Worm (Caenorhabditis elegans) whole organism, mixed stage, embryonic: ENCODE data around the gene mel-32.

Source experiments
- M03D4.4 ChIP-seq: sonication (generic microtip); optimal IDR thresholded peaks from 2 replicates; lab custom pipeline; 2017; ENCODE audit warnings: mild to moderate bottlenecking, missing genetic modification characterization, missing compliant biosample characterization
- bed-3 ChIP-seq: fragments of 200-800 bp; sonication (Bioruptor generic); optimal IDR thresholded peaks from 3 replicates; lab custom pipeline; 2018; ENCODE audit warnings: mild to moderate bottlenecking, missing genetic modification characterization, moderate library complexity, missing compliant biosample characterization
- blmp-1 ChIP-seq: fragments of 150-350 bp; optimal IDR thresholded peaks from 2 replicates; lab custom pipeline; 2014; ENCODE audit warnings: missing biosample characterization, missing genetic modification characterization
- ceh-39 ChIP-seq: fragments of 150-350 bp; optimal IDR thresholded peaks from 2 replicates; lab custom pipeline; 2014; ENCODE audit warnings: missing biosample characterization, missing genetic modification characterization
- ceh-43 ChIP-seq: fragments of 200-800 bp; sonication (Bioruptor generic); optimal IDR thresholded peaks from 2 replicates; lab custom pipeline; 2018; ENCODE audit warnings: mild to moderate bottlenecking, missing genetic modification characterization, moderate library complexity, missing compliant biosample characterization
- ceh-83 ChIP-seq: fragments of 200-800 bp; sonication (Bioruptor generic); optimal IDR thresholded peaks from 2 replicates; lab custom pipeline; 2018; ENCODE audit warnings: mild to moderate bottlenecking, missing genetic modification characterization, missing compliant biosample characterization
- ces-1 ChIP-seq: fragments of 150-350 bp; optimal IDR thresholded peaks from 2 replicates; lab custom pipeline; 2014; ENCODE audit warnings: missing biosample characterization, missing genetic modification reagents, missing genetic modification characterization
- cnd-1 ChIP-seq: fragments of 200-800 bp; sonication (Bioruptor generic); optimal IDR thresholded peaks from 2 replicates; lab custom pipeline; 2018; ENCODE audit warnings: mild to moderate bottlenecking, missing genetic modification characterization, missing compliant biosample characterization
- drap-1 ChIP-seq: fragments of 200-800 bp; sonication (Bioruptor generic); optimal IDR thresholded peaks from 3 replicates; lab custom pipeline; 2018; ENCODE audit warnings: mild to moderate bottlenecking, missing genetic modification characterization, missing compliant biosample characterization
- elt-1 ChIP-seq: sonication (generic microtip); optimal IDR thresholded peaks from 2 replicates; lab custom pipeline; 2017; ENCODE audit warnings: missing genetic modification characterization, mild to moderate bottlenecking, missing compliant biosample characterization, antibody characterized with exemption, moderate library complexity, borderline replicate concordance; ENCODE audit not compliant: insufficient read depth
- elt-3 ChIP-seq: fragments of 150-350 bp; optimal IDR thresholded peaks from 2 replicates; lab custom pipeline; 2014; ENCODE audit warnings: missing biosample characterization, missing genetic modification characterization
- flh-1 ChIP-seq: fragments of 200-800 bp; sonication (Bioruptor generic); optimal IDR thresholded peaks from 2 replicates; lab custom pipeline; 2018; ENCODE audit warnings: mild to moderate bottlenecking, missing genetic modification characterization, moderate library complexity, missing compliant biosample characterization
- ham-2 ChIP-seq: fragments of 200-800 bp; sonication (Bioruptor generic); optimal IDR thresholded peaks from 2 replicates; lab custom pipeline; 2018; ENCODE audit warnings: mild to moderate bottlenecking, missing genetic modification characterization, missing compliant biosample characterization
- hlh-1 ChIP-seq: fragments of 150-350 bp; optimal IDR thresholded peaks from 2 replicates; lab custom pipeline; 2014; ENCODE audit warnings: missing biosample characterization, missing genetic modification reagents, missing genetic modification characterization
- lin-13 ChIP-seq: fragments of 150-350 bp; optimal IDR thresholded peaks from 2 replicates; lab custom pipeline; 2014; ENCODE audit warnings: missing biosample characterization, missing genetic modification characterization
- lin-32 ChIP-seq: fragments of 200-800 bp; sonication (Bioruptor generic); optimal IDR thresholded peaks from 2 replicates; lab custom pipeline; 2018; ENCODE audit warnings: mild to moderate bottlenecking, missing genetic modification characterization, missing compliant biosample characterization
- lsy-2 ChIP-seq: fragments of 150-350 bp; optimal IDR thresholded peaks from 2 replicates; lab custom pipeline; 2014; ENCODE audit warnings: missing biosample characterization, missing genetic modification characterization
- mab-5 ChIP-seq: fragments of 150-350 bp; optimal IDR thresholded peaks from 2 replicates; lab custom pipeline; 2014; ENCODE audit warnings: missing biosample characterization, missing genetic modification characterization
- mep-1 ChIP-seq: fragments of 150-350 bp; optimal IDR thresholded peaks from 2 replicates; lab custom pipeline; 2017; ENCODE audit warnings: missing biosample characterization, missing genetic modification reagents, missing genetic modification characterization, inconsistent platforms
- mls-2 ChIP-seq: sonication (generic microtip); optimal IDR thresholded peaks from 2 replicates; lab custom pipeline; 2016; ENCODE audit warnings: mild to moderate bottlenecking, missing genetic modification characterization, moderate library complexity, missing compliant biosample characterization
- nhr-12 ChIP-seq: fragments of 150-350 bp; optimal IDR thresholded peaks from 2 replicates; lab custom pipeline; 2014; ENCODE audit warnings: missing biosample characterization, missing genetic modification characterization
- nhr-2 ChIP-seq: fragments of 150-350 bp; optimal IDR thresholded peaks from 2 replicates; lab custom pipeline; 2014; ENCODE audit warnings: missing biosample characterization, missing genetic modification characterization
- nhr-237 ChIP-seq: fragments of 150-350 bp; optimal IDR thresholded peaks from 2 replicates; lab custom pipeline; 2014; ENCODE audit warnings: missing biosample characterization, missing genetic modification characterization
- nhr-28 ChIP-seq: fragments of 150-350 bp; optimal IDR thresholded peaks from 2 replicates; lab custom pipeline; 2014; ENCODE audit warnings: missing biosample characterization, missing genetic modification characterization
- nhr-76 ChIP-seq: sonication (generic microtip); optimal IDR thresholded peaks from 2 replicates; lab custom pipeline; 2017; ENCODE audit warnings: missing biosample characterization, missing genetic modification characterization
- pha-4 ChIP-seq: fragments of 150-350 bp; optimal IDR thresholded peaks from 2 replicates; lab custom pipeline; 2018; ENCODE audit warnings: missing biosample characterization, missing genetic modification reagents, missing genetic modification characterization
- sem-2 ChIP-seq: fragments of 200-800 bp; sonication (Bioruptor generic); optimal IDR thresholded peaks from 2 replicates; lab custom pipeline; 2018; ENCODE audit warnings: mild to moderate bottlenecking, missing genetic modification characterization, missing compliant biosample characterization
- snpc-4 ChIP-seq: fragments of 150-350 bp; optimal IDR thresholded peaks from 2 replicates; lab custom pipeline; 2014; ENCODE audit warnings: missing biosample characterization, missing genetic modification characterization
- sptf-1 ChIP-seq: sonication (generic microtip); optimal IDR thresholded peaks from 2 replicates; lab custom pipeline; 2017; ENCODE audit warnings: mild to moderate bottlenecking, missing genetic modification characterization, moderate library complexity, missing compliant biosample characterization
- tbx-8 ChIP-seq: fragments of 200-800 bp; sonication (Bioruptor generic); optimal IDR thresholded peaks from 2 replicates; lab custom pipeline; 2018; ENCODE audit warnings: mild to moderate bottlenecking, missing genetic modification characterization, moderate library complexity, missing compliant biosample characterization
- unc-120 ChIP-seq: sonication (generic microtip); optimal IDR thresholded peaks from 2 replicates; lab custom pipeline; 2017; ENCODE audit warnings: missing genetic modification characterization, missing compliant biosample characterization; ENCODE audit not compliant: poor library complexity, severe bottlenecking
- unc-39 ChIP-seq: fragments of 150-350 bp; optimal IDR thresholded peaks from 2 replicates; lab custom pipeline; 2014; ENCODE audit warnings: missing biosample characterization, missing genetic modification characterization
- unc-62 ChIP-seq: fragments of 150-350 bp; optimal IDR thresholded peaks from 2 replicates; lab custom pipeline; 2014; ENCODE audit warnings: missing biosample characterization, missing genetic modification reagents, missing genetic modification characterization
- zip-8 ChIP-seq: fragments of 150-350 bp; optimal IDR thresholded peaks from 2 replicates; lab custom pipeline; 2014; ENCODE audit warnings: missing biosample characterization, missing genetic modification characterization
- ztf-11 ChIP-seq: fragments of 150-350 bp; optimal IDR thresholded peaks from 2 replicates; lab custom pipeline; 2014; ENCODE audit warnings: missing biosample characterization, missing genetic modification characterization

The mel-32 gene

DNA sequence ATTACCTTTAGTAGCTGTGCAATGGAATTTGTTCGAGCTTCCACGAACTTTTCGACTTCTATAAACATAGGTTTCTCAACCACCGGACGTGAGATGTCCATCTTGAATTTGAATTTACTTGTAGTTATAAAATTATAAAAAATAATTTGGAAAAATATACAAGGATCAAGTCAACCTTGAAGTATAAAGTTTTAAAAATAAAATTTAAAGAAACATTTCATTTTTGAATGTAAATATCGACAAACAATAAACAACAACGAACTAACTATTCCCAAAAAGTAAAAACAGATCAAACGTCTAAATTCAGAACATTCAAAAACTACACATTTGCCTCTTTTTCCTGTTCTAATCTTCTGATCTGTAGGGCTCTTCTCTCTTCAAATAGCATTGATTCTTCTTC lies 12.0 kb downstream of the mel-32 start, which contains the start of gene popl-1:
TSS of gene popl-1 (minus strand) at position 101 of the 400 bp plus-strand sequence.
- TF ChIP-seq unc-62 (GFP tag; lab: Kevin White, UChicago) (no peak), lsy-2 (tag; lab: Kevin White, UChicago) (no peak), blmp-1 (no peak), ces-1 (no peak), lin-32 (no peak), zip-8 (tag; lab: Kevin White, UChicago) (no peak), sem-2 (GFP tag; lab: Kevin White, UChicago) (no peak), ceh-83 (GFP tag; lab: Kevin White, UChicago) (no peak), drap-1 (GFP tag; lab: Kevin White, UChicago) (no peak), flh-1 (GFP tag; lab: Kevin White, UChicago) (no peak), elt-1 (no peak), nhr-237 (tag; lab: Kevin White, UChicago) (no peak), nhr-12 (tag; lab: Kevin White, UChicago) (no peak), pha-4 (tag; lab: Kevin White, UChicago) (no peak), mep-1 (tag; lab: Kevin White, UChicago) (no peak), bed-3 (GFP tag; lab: Kevin White, UChicago) (no peak), snpc-4 (no peak), lin-13 (tag; lab: Kevin White, UChicago) (no peak)

DNA sequence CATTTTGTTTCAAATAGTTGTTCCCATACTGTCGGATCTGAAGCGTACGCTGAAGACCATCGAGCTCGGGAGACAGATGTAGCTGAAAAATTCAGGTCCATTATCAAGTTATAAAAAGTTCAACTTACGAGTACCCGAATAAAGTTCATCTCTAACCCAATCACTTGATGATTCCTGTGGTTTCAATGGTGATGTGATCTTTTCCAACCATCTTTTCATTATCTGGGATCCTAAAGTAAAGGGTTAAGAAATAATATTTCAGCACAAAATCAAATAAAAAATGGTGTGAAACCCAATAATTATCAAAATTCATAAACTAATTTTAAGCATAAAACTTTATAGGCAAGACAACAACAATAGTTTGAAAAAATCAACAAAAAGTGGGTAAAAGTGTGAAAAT lies 15.6 kb downstream of the mel-32 start, which contains the start of gene C05D11.8:
TSS of gene C05D11.8 (minus strand) at position 101 of the 400 bp plus-strand sequence.
- no peak for TF ChIP-seq bed-3 (GFP tag; lab: Kevin White, UChicago)
- TF ChIP-seq ces-1: no peak
- no peak for TF ChIP-seq blmp-1
- no peak for TF ChIP-seq unc-39 (tag; lab: Kevin White, UChicago)
- TF ChIP-seq unc-120 (tag; lab: Kevin White, UChicago): no peak
- no peak for TF ChIP-seq drap-1 (GFP tag; lab: Kevin White, UChicago)
- no peak for TF ChIP-seq ztf-11 (tag; lab: Kevin White, UChicago)

DNA sequence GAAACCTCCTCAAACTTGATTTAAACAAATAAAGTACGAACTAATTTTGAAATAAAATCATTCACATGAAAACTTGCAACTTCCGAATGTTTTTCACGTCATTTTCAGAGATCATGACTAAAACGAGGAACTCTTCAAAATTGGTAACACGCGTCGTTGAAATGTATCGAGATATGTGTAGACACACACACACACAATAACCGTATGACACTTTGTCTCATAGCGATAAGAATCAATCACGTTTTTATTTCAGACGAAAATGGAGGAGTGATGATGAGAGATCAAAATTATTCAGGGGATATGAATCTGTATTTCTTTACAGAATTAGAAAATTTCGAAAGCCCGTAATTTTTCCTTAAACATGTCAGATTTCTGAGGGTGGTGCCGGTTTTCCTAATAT lies 20.1 kb downstream of the mel-32 start:
- no peak for TF ChIP-seq ham-2
- TF ChIP-seq pha-4 (tag; lab: Kevin White, UChicago): no peak
- no peak for TF ChIP-seq nhr-12 (tag; lab: Kevin White, UChicago)
- TF ChIP-seq ceh-39 (tag; lab: Kevin White, UChicago): no peak
- TF ChIP-seq elt-1: no peak
- no peak for TF ChIP-seq lin-13 (tag; lab: Kevin White, UChicago)
- TF ChIP-seq cnd-1: no peak
- TF ChIP-seq sptf-1 (tag; lab: Kevin White, UChicago): no peak
- TF ChIP-seq M03D4.4 (tag; lab: Kevin White, UChicago): no peak
- no peak for TF ChIP-seq ceh-83 (GFP tag; lab: Kevin White, UChicago)
- TF ChIP-seq bed-3 (GFP tag; lab: Kevin White, UChicago): no peak
- TF ChIP-seq elt-3: no peak
- no peak for TF ChIP-seq mab-5
- TF ChIP-seq mls-2: no peak
- no peak for TF ChIP-seq flh-1 (GFP tag; lab: Kevin White, UChicago)
- TF ChIP-seq ces-1: no peak

DNA sequence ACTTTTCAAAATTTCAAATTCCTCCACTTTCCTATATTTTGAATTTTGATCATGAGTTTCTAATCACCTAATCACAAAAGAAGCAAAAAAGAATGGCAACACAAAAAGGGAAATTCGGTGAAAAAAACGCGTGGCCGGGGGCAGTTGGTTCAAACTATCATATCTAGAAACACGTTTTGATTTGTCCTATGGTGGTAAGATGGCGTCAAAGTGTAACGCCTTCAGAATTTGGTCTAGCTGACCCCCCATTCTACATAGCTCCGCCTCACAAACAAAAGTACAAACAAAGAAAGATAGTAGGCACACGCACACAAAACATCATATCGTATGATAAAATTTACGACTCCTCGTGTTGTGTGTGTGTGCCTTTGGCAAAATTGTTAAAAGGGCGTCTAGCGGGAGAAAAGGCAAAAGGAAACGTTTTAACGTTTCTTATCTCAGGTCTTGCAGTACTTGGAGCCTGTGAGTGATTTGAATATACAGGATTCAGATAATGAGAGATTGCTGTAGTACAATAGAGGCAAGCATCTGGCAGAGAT lies 20.8 kb downstream of the mel-32 start:
- TF ChIP-seq ztf-11 (tag; lab: Kevin White, UChicago) (no peak), elt-1 (no peak), M03D4.4 (tag; lab: Kevin White, UChicago) (no peak), drap-1 (GFP tag; lab: Kevin White, UChicago) (no peak)

DNA sequence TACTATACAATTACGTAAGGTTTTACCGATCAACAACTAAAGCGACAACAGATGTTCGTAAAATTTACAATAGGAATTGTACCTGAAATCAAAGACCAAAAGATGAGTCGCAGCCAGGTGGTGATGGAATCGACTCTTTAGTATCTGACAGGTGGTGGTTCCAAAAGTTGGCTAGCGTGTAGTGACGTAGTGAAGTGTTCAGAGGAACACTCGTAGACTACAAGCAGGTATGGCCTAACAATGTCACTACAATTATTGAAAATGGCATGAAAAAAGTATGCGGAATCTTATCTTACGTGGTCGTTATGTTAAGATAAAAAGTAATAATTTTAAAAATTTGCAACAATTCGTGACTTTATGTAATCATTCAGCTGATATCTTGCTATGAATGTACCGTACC lies 21.3 kb downstream of the mel-32 start:
- TF ChIP-seq ces-1 (no peak), nhr-12 (tag; lab: Kevin White, UChicago) (peak; percentile 52)

DNA sequence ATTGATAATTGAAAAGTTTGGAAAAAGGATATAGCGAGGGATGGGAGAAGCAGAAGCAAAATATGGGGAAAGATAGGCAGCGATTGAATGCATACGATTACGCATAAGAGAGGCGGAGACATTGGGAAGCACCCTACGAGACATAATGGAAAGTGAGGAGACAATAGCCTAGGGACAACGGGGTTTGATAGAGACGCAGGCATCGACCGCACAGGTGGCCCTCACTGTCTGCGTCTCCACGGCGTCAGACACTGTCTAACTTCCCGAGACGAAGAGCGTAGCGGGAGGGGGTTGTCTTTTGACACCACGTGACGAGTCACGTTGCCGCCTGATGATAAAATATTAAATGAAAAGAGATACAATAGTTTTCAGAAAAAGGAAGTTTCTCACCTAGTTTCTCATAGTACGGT lies 21.8 kb downstream of the mel-32 start:
- TF ChIP-seq flh-1 (GFP tag; lab: Kevin White, UChicago) (no peak), ceh-43 (GFP tag; lab: Kevin White, UChicago) (no peak), nhr-237 (tag; lab: Kevin White, UChicago) (no peak), elt-1 (peak; percentile 59), lin-13 (tag; lab: Kevin White, UChicago) (no peak), ztf-11 (tag; lab: Kevin White, UChicago) (no peak), ces-1 (peak; percentile 75), mab-5 (no peak), hlh-1 (tag; lab: Kevin White, UChicago) (peak; percentile 71), zip-8 (tag; lab: Kevin White, UChicago) (no peak), elt-3 (no peak), tbx-8 (GFP tag; lab: Kevin White, UChicago) (no peak), ceh-83 (GFP tag; lab: Kevin White, UChicago) (no peak), snpc-4 (no peak), sem-2 (GFP tag; lab: Kevin White, UChicago) (no peak), nhr-28 (tag; lab: Kevin White, UChicago) (no peak), ceh-39 (tag; lab: Kevin White, UChicago) (no peak), drap-1 (GFP tag; lab: Kevin White, UChicago) (no peak), lin-32 (no peak), sptf-1 (tag; lab: Kevin White, UChicago) (no peak), unc-62 (GFP tag; lab: Kevin White, UChicago) (peak; percentile 17), bed-3 (GFP tag; lab: Kevin White, UChicago) (no peak), nhr-2 (tag; lab: Kevin White, UChicago) (no peak), nhr-76 (tag; lab: Kevin White, UChicago) (no peak), unc-120 (tag; lab: Kevin White, UChicago) (peak; percentile 45), M03D4.4 (tag; lab: Kevin White, UChicago) (no peak), cnd-1 (peak; percentile 61), ham-2 (peak; percentile 93), mep-1 (tag; lab: Kevin White, UChicago) (peak; percentile 18)
